Worm (Caenorhabditis elegans): ENCODE measurements around the gene clec-174.

- no peak for TF ChIP-seq tag-97 (GFP tag; IDR thresholded peaks at IDR 0.05)
- TF ChIP-seq hlh-11 (tag; optimal IDR thresholded peaks at IDR 0.05), result no peak
- TF ChIP-seq nhr-237 (tag; optimal IDR thresholded peaks at IDR 0.05), result no peak
- no peak for TF ChIP-seq tra-1 (GFP tag; IDR thresholded peaks at IDR 0.05)
- TF ChIP-seq ceh-44 (GFP tag; IDR thresholded peaks at IDR 0.05), result no peak
- no peak for TF ChIP-seq mxl-3 (GFP tag; optimal IDR thresholded peaks at IDR 0.05)
- no peak for TF ChIP-seq unc-39 (tag; optimal IDR thresholded peaks at IDR 0.05)
- TF ChIP-seq zfp-3 (GFP tag; conservative IDR thresholded peaks at IDR 0.05), result no peak
Observed at ce11 chrIV:3965013-3965412, 23.5 kb upstream of the clec-174 start, which contains the start of gene clec-76.
